Worm (Caenorhabditis elegans): ENCODE measurements around the gene cogc-2.

cogc-2 gene

ce11 chrIV:7025835-7026234 is 13.5 kb downstream of the cogc-2 start:
- TF ChIP-seq fax-1 (tag; optimal IDR thresholded peaks at IDR 0.05) (no peak), pha-2 (tag; optimal IDR thresholded peaks at IDR 0.05) (no peak), ahr-1 (tag; optimal IDR thresholded peaks at IDR 0.05) (no peak), ttx-3 (tag; optimal IDR thresholded peaks at IDR 0.05) (no peak), ceh-30 (tag; optimal IDR thresholded peaks at IDR 0.05) (no peak), nhr-232 (tag; optimal IDR thresholded peaks at IDR 0.05) (no peak), sdc-2 (tag; optimal IDR thresholded peaks at IDR 0.05) (no peak), ceh-14 (tag; optimal IDR thresholded peaks at IDR 0.05) (no peak), madf-2 (tag; optimal IDR thresholded peaks at IDR 0.05) (no peak), C38D4.7 (GFP tag; optimal IDR thresholded peaks at IDR 0.05) (no peak), syd-9 (tag; optimal IDR thresholded peaks at IDR 0.05) (no peak)

- TF ChIP-seq C38D4.7 (GFP tag; optimal IDR thresholded peaks at IDR 0.05) (no peak), ztf-16 (tag; optimal IDR thresholded peaks at IDR 0.05) (no peak), hlh-8 (tag; optimal IDR thresholded peaks at IDR 0.05) (no peak), zip-5 (tag; optimal IDR thresholded peaks at IDR 0.05) (no peak), syd-9 (tag; optimal IDR thresholded peaks at IDR 0.05) (no peak), ceh-45 (GFP tag; IDR thresholded peaks at IDR 0.05) (no peak), ceh-6 (GFP tag; optimal IDR thresholded peaks at IDR 0.05) (no peak), fax-1 (tag; optimal IDR thresholded peaks at IDR 0.05) (no peak), dve-1 (tag; optimal IDR thresholded peaks at IDR 0.05) (no peak), lin-11 (tag; optimal IDR thresholded peaks at IDR 0.05) (no peak), pha-4 (tag; optimal IDR thresholded peaks at IDR 0.05) (no peak), K02D7.2 (tag; optimal IDR thresholded peaks at IDR 0.05) (no peak), ceh-30 (tag; optimal IDR thresholded peaks at IDR 0.05) (no peak), nhr-11 (tag; optimal IDR thresholded peaks at IDR 0.05) (no peak), eyg-1 (tag; optimal IDR thresholded peaks at IDR 0.05) (no peak), F13H6.1 (tag; optimal IDR thresholded peaks at IDR 0.05) (no peak), ceh-18 (tag; optimal IDR thresholded peaks at IDR 0.05) (no peak), ceh-14 (tag; optimal IDR thresholded peaks at IDR 0.05) (no peak), pax-1 (tag; optimal IDR thresholded peaks at IDR 0.05) (no peak), hlh-6 (tag; optimal IDR thresholded peaks at IDR 0.05) (no peak)
Observed at ce11 chrIV:7024829-7025228, 14.6 kb downstream of the cogc-2 start.

ce11 chrIV:7023858-7024257 is 15.5 kb downstream of the cogc-2 start, which contains the start of gene adah-1:
Gene adah-1, plus strand, starts transcription at chrIV:7024211.
- TF ChIP-seq ceh-18 (tag; optimal IDR thresholded peaks at IDR 0.05) (peak; percentile 5), unc-55 (GFP tag; optimal IDR thresholded peaks at IDR 0.05) (peak; percentile 85), ceh-45 (GFP tag; IDR thresholded peaks at IDR 0.05) (no peak)

- TF ChIP-seq C08G9.2 (tag; optimal IDR thresholded peaks at IDR 0.05) (no peak), hlh-15 (tag; optimal IDR thresholded peaks at IDR 0.05) (no peak), pros-1 (tag; optimal IDR thresholded peaks at IDR 0.05) (no peak), pax-1 (tag; optimal IDR thresholded peaks at IDR 0.05) (no peak), nhr-11 (tag; optimal IDR thresholded peaks at IDR 0.05) (no peak), ceh-2 (tag; optimal IDR thresholded peaks at IDR 0.05) (peak; percentile 4), ceh-31 (tag; optimal IDR thresholded peaks at IDR 0.05) (peak; percentile 53), T23F11.4 (GFP tag; optimal IDR thresholded peaks at IDR 0.05) (no peak), ceh-19 (GFP tag; optimal IDR thresholded peaks at IDR 0.05) (no peak), F13H6.1 (tag; optimal IDR thresholded peaks at IDR 0.05) (no peak), ceh-34 (tag; optimal IDR thresholded peaks at IDR 0.05) (peak; percentile 35), ceh-48 (tag; optimal IDR thresholded peaks at IDR 0.05) (no peak), ceh-30 (tag; optimal IDR thresholded peaks at IDR 0.05) (no peak), unc-42 (tag; optimal IDR thresholded peaks at IDR 0.05) (peak; percentile 19), pha-2 (tag; optimal IDR thresholded peaks at IDR 0.05) (peak; percentile 63), hlh-8 (tag; optimal IDR thresholded peaks at IDR 0.05) (peak; percentile 20), pag-3 (tag; optimal IDR thresholded peaks at IDR 0.05; ENCODE audit: borderline replicate concordance) (no peak), C38D4.7 (GFP tag; optimal IDR thresholded peaks at IDR 0.05) (no peak), hlh-30 (tag; optimal IDR thresholded peaks at IDR 0.05; ENCODE audit: insufficient read depth) (peak; percentile 94), ceh-9 (tag; optimal IDR thresholded peaks at IDR 0.05) (no peak), ceh-22 (tag; optimal IDR thresholded peaks at IDR 0.05) (no peak), pat-9 (tag; optimal IDR thresholded peaks at IDR 0.05) (no peak), pha-4 (tag; optimal IDR thresholded peaks at IDR 0.05) (no peak), nfya-1 (tag; optimal IDR thresholded peaks at IDR 0.05) (peak; percentile 64), lim-6 (tag; optimal IDR thresholded peaks at IDR 0.05) (no peak), tbx-2 (tag; optimal IDR thresholded peaks at IDR 0.05) (no peak), nhr-232 (tag; optimal IDR thresholded peaks at IDR 0.05) (no peak), fkh-10 (GFP tag; optimal IDR thresholded peaks at IDR 0.05) (no peak), fax-1 (tag; optimal IDR thresholded peaks at IDR 0.05) (no peak), unc-55 (GFP tag; optimal IDR thresholded peaks at IDR 0.05) (peak; percentile 7)
Observed at ce11 chrIV:7023004-7023403, 16.4 kb downstream of the cogc-2 start.
